Fruit fly (Drosophila melanogaster): ENCODE results near the gene Rca1.

Rca1 gene

DNA sequence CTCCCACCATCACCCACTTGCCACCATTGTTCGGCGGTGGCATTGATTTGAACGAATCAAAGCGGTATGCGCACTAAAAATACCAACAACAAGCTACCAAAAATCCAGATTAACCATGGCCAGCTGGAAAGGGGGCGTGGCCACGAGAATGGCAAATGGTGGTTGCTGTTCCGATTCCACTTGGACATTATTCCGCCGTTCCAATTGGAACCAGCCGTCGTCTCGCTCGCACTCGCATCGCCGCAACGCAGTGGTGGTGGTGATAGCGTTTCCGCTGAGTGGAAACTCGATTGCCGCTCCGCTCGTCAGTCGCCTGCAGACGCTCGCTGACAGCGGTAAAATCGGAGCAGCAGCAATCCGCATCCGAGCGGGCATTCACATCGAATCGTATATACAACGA is 30.5 kb upstream of the Rca1 start, which contains the start of gene sens-2 (continued):
- TF ChIP-seq CG14965 (GFP tag; optimal IDR thresholded peaks at IDR 0.05; ENCODE audit: borderline replicate concordance) = no peak
- TF ChIP-seq crol (GFP tag; IDR thresholded peaks at IDR 0.05) = 0 out of 2 replicates have a peak, but pooled peaks have one; percentile 31
- TF ChIP-seq CG3838 (GFP tag; optimal IDR thresholded peaks at IDR 0.05) = no peak
- TF ChIP-seq inv (GFP tag; IDR thresholded peaks at IDR 0.05; ENCODE audit: partially characterized antibody) = no peak
- TF ChIP-seq B-H2 (GFP tag; optimal IDR thresholded peaks at IDR 0.05) = no peak
- no peak for TF ChIP-seq CG33213 (GFP tag; optimal IDR thresholded peaks at IDR 0.05)
- TF ChIP-seq CG6683 (GFP tag; optimal IDR thresholded peaks at IDR 0.05) = no peak
- TF ChIP-seq pb (GFP tag; optimal IDR thresholded peaks at IDR 0.05) = no peak
- no peak for TF ChIP-seq Dip3 (GFP tag; optimal IDR thresholded peaks at IDR 0.05)
- TF ChIP-seq CG8765 (GFP tag; IDR thresholded peaks at IDR 0.05) = no peak
- TF ChIP-seq CG9609 (GFP tag; optimal IDR thresholded peaks at IDR 0.05) = no peak
- no peak for TF ChIP-seq emc (GFP tag; optimal IDR thresholded peaks at IDR 0.05)
- peak; percentile 76 for TF ChIP-seq chm (GFP tag; IDR thresholded peaks at IDR 0.05)
- TF ChIP-seq CG30431 (GFP tag; optimal IDR thresholded peaks at IDR 0.05) = no peak
- peak; percentile 70 for TF ChIP-seq Med (GFP tag)
- peak; percentile 54 for TF ChIP-seq CG3065 (GFP tag; optimal IDR thresholded peaks at IDR 0.05)
- no peak for TF ChIP-seq grau (tag; optimal IDR thresholded peaks at IDR 0.05)
- no peak for TF ChIP-seq CG6813 (GFP tag; optimal IDR thresholded peaks at IDR 0.05)
- no peak for TF ChIP-seq CG11504 (tag; optimal IDR thresholded peaks at IDR 0.05)
- TF ChIP-seq dmrt99B (tag; optimal IDR thresholded peaks at IDR 0.05) = no peak
- no peak for TF ChIP-seq gsb (GFP tag; IDR thresholded peaks at IDR 0.05)
- TF ChIP-seq CG30403 (GFP tag; optimal IDR thresholded peaks at IDR 0.05) = no peak
- TF ChIP-seq HHEX (GFP tag; optimal IDR thresholded peaks at IDR 0.05) = no peak
- no peak for TF ChIP-seq CG9932 (GFP tag; IDR thresholded peaks at IDR 0.05)
- TF ChIP-seq Chrac-16 (GFP tag; optimal IDR thresholded peaks at IDR 0.05) = no peak
- no peak for TF ChIP-seq CG13624 (GFP tag; optimal IDR thresholded peaks at IDR 0.05)
- TF ChIP-seq Sry-β (GFP tag; optimal IDR thresholded peaks at IDR 0.05) = no peak
- TF ChIP-seq CG6765 (GFP tag; optimal IDR thresholded peaks at IDR 0.05) = no peak
- no peak for TF ChIP-seq CG8944 (GFP tag; optimal IDR thresholded peaks at IDR 0.05)
- TF ChIP-seq CG32767 (GFP tag; IDR thresholded peaks at IDR 0.05) = peak; percentile 13; the same call in 1 of the 2 replicates
- TF ChIP-seq esg (GFP tag; conservative IDR thresholded peaks at IDR 0.05) = no peak
- TF ChIP-seq CG18476 (GFP tag; optimal IDR thresholded peaks at IDR 0.05) = no peak
- no peak for TF ChIP-seq CG11560 (tag; IDR thresholded peaks at IDR 0.05)
- TF ChIP-seq tap (tag; optimal IDR thresholded peaks at IDR 0.05) = no peak
- TF ChIP-seq CG6175 (GFP tag; IDR thresholded peaks at IDR 0.05) = no peak
- no peak for TF ChIP-seq CG11093 (GFP tag; IDR thresholded peaks at IDR 0.05)
- TF ChIP-seq Bteb2 (GFP tag; optimal IDR thresholded peaks at IDR 0.05) = no peak
- no peak for TF ChIP-seq CG31365 (tag; optimal IDR thresholded peaks at IDR 0.05)
- TF ChIP-seq nerfin-1 (tag; optimal IDR thresholded peaks at IDR 0.05) = peak; percentile 36
- no peak for TF ChIP-seq pum (GFP tag; optimal IDR thresholded peaks at IDR 0.05)
- TF ChIP-seq Fer1 (GFP tag; optimal IDR thresholded peaks at IDR 0.05) = peak; percentile 0
- TF ChIP-seq grn (GFP tag; optimal IDR thresholded peaks at IDR 0.05) = peak; percentile 39
- TF ChIP-seq Atf-2 (GFP tag; optimal IDR thresholded peaks at IDR 0.05) = no peak
- TF ChIP-seq D19B (GFP tag; optimal IDR thresholded peaks at IDR 0.05) = no peak
- TF ChIP-seq lilli (GFP tag; optimal IDR thresholded peaks at IDR 0.05) = no peak
- TF ChIP-seq gce (GFP tag; IDR thresholded peaks at IDR 0.05) = no peak
- TF ChIP-seq CG18011 (GFP tag; optimal IDR thresholded peaks at IDR 0.05) = no peak
- peak; percentile 87 for TF ChIP-seq z (GFP tag; IDR thresholded peaks at IDR 0.05)
- TF ChIP-seq CG8478 (optimal IDR thresholded peaks at IDR 0.05) = peak; percentile 83
- peak; percentile 45 for TF ChIP-seq CG10543 (GFP tag; optimal IDR thresholded peaks at IDR 0.05)
- TF ChIP-seq Vsx1 (GFP tag; optimal IDR thresholded peaks at IDR 0.05) = no peak
- TF ChIP-seq lab (GFP tag; optimal IDR thresholded peaks at IDR 0.05) = peak; percentile 37
- TF ChIP-seq CG32772 (GFP tag; IDR thresholded peaks at IDR 0.05) = no peak

Measured in whole organism, embryonic.